Fruit fly (Drosophila melanogaster) whole organism, embryonic: ENCODE results near the gene pav.

Experiments used
- BtbVII ChIP-seq: fragments of 200-800 bp; sonication (Bioruptor generic); optimal IDR thresholded peaks from 3 replicates; lab custom pipeline; 2017; ENCODE audit warnings: missing biosample characterization, mild to moderate bottlenecking, missing genetic modification characterization
- CG10543 ChIP-seq: fragments of 200-800 bp; sonication (Bioruptor generic); optimal IDR thresholded peaks from 3 replicates; lab custom pipeline; 2017; ENCODE audit warnings: missing biosample characterization, mild to moderate bottlenecking, missing genetic modification characterization, moderate library complexity
- CG11085 ChIP-seq: fragments of 200-800 bp; sonication (Bioruptor generic); IDR thresholded peaks from 2 replicates; pipeline ENCODE4 v1.3.6; 2022; ENCODE audit warnings: missing biosample characterization, missing genetic modification characterization
- CG11398 ChIP-seq: fragments of 200-800 bp; sonication (Bioruptor generic); optimal IDR thresholded peaks from 2 replicates; lab custom pipeline; 2016; ENCODE audit warnings: missing biosample characterization, missing genetic modification characterization
- CG12769 ChIP-seq: fragments of 200-800 bp; sonication (Bioruptor generic); optimal IDR thresholded peaks from 2 replicates; lab custom pipeline; 2019; ENCODE audit warnings: missing biosample characterization, mild to moderate bottlenecking, missing genetic modification characterization, moderate library complexity
- CG14441 ChIP-seq: fragments of 200-800 bp; sonication (Bioruptor generic); IDR thresholded peaks from 2 replicates; pipeline ENCODE4 v1.3.6; 2022; ENCODE audit warnings: missing biosample characterization, missing genetic modification characterization
- CG15514 ChIP-seq: fragments of 200-800 bp; sonication (Bioruptor generic); optimal IDR thresholded peaks from 3 replicates; lab custom pipeline; 2017; ENCODE audit warnings: missing biosample characterization, missing genetic modification characterization, mild to moderate bottlenecking, moderate library complexity, missing genetic modification reagents
- CG16815 ChIP-seq: fragments of 200-800 bp; sonication (Bioruptor generic); optimal IDR thresholded peaks from 3 replicates; lab custom pipeline; 2017; ENCODE audit warnings: missing biosample characterization, mild to moderate bottlenecking, missing genetic modification characterization
- CG2678 ChIP-seq: fragments of 200-800 bp; sonication (Bioruptor generic); optimal IDR thresholded peaks from 3 replicates; lab custom pipeline; 2019; ENCODE audit warnings: missing biosample characterization, mild to moderate bottlenecking, missing genetic modification characterization, moderate library complexity
- CG3163 ChIP-seq: fragments of 200-800 bp; sonication (Bioruptor generic); optimal IDR thresholded peaks from 3 replicates; lab custom pipeline; 2016; ENCODE audit warnings: missing biosample characterization, missing genetic modification characterization
- CG32532 ChIP-seq: fragments of 200-800 bp; sonication (Bioruptor generic); IDR thresholded peaks from 2 replicates; pipeline ENCODE4 v1.3.6; 2022; ENCODE audit warnings: missing biosample characterization, missing genetic modification characterization
- CG4328 ChIP-seq: fragments of 200-800 bp; sonication (Bioruptor generic); optimal IDR thresholded peaks from 3 replicates; lab custom pipeline; 2017; ENCODE audit warnings: missing biosample characterization, missing genetic modification reagents, missing genetic modification characterization
- CG6683 ChIP-seq: fragments of 200-800 bp; sonication (Bioruptor generic); optimal IDR thresholded peaks from 2 replicates; lab custom pipeline; 2017; ENCODE audit warnings: missing biosample characterization, mild to moderate bottlenecking, missing genetic modification characterization, missing genetic modification reagents
- CG8290 ChIP-seq, 3 experiments: fragments of 200-800 bp; sonication (Bioruptor generic); optimal IDR thresholded peaks; 2 replicates each; lab custom pipeline; 2016 to 2019; ENCODE audit warnings: missing biosample characterization in 3 of 3, missing genetic modification characterization in 3 of 3, mild to moderate bottlenecking in 2 of 3, moderate library complexity in 1 of 3
- Camta ChIP-seq: fragments of 200-800 bp; sonication (Bioruptor generic); optimal IDR thresholded peaks from 2 replicates; lab custom pipeline; 2016; ENCODE audit warnings: missing biosample characterization, missing genetic modification characterization
- Dp ChIP-seq: fragments of 200-800 bp; sonication (Bioruptor generic); optimal IDR thresholded peaks from 2 replicates; lab custom pipeline; 2018; ENCODE audit warnings: missing biosample characterization, mild to moderate bottlenecking, missing genetic modification characterization, moderate library complexity
- HHEX ChIP-seq: fragments of 200-800 bp; sonication (Bioruptor generic); optimal IDR thresholded peaks from 3 replicates; lab custom pipeline; 2017; ENCODE audit warnings: missing biosample characterization, mild to moderate bottlenecking, missing genetic modification characterization, missing genetic modification reagents
- HmgZ ChIP-seq: fragments of 200-800 bp; sonication (Bioruptor generic); optimal IDR thresholded peaks from 2 replicates; lab custom pipeline; 2018; ENCODE audit warnings: missing biosample characterization, mild to moderate bottlenecking, missing genetic modification characterization
- Hr78 ChIP-seq, 2 experiments: fragments of 200-800 bp in 1 of 2; fragments of >200 bp in 1 of 2; sonication (Bioruptor generic) in 1 of 2; optimal IDR thresholded peaks; 2 replicates each; lab custom pipeline; 2017 to 2019; ENCODE audit warnings: missing biosample characterization in 2 of 2, missing genetic modification characterization in 2 of 2, mild to moderate bottlenecking in 1 of 2, moderate library complexity in 1 of 2
- Max ChIP-seq: fragments of 200-800 bp; sonication (Bioruptor generic); optimal IDR thresholded peaks from 2 replicates; lab custom pipeline; 2016; ENCODE audit warnings: missing biosample characterization, mild to moderate bottlenecking, missing genetic modification characterization
- Med ChIP-seq: fragments of 200-800 bp; sonication (Bioruptor generic); peaks from one replicate; lab custom pipeline; 2016; ENCODE audit warnings: missing biosample characterization, missing genetic modification characterization, mild to moderate bottlenecking, inconsistent platforms, moderate library complexity
- Meics ChIP-seq: fragments of 200-800 bp; sonication (Bioruptor generic); optimal IDR thresholded peaks from 2 replicates; lab custom pipeline; 2017; ENCODE audit warnings: missing biosample characterization, mild to moderate bottlenecking, missing genetic modification characterization
- NC2β ChIP-seq: fragments of 200-800 bp; sonication (Bioruptor generic); optimal IDR thresholded peaks from 2 replicates; lab custom pipeline; 2016; ENCODE audit warnings: missing biosample characterization, missing genetic modification characterization
- NfI ChIP-seq: fragments of 200-800 bp; sonication (Bioruptor generic); optimal IDR thresholded peaks from 3 replicates; lab custom pipeline; 2018; ENCODE audit warnings: missing biosample characterization, mild to moderate bottlenecking, missing genetic modification characterization, moderate library complexity
- Ptx1 ChIP-seq: fragments of 200-800 bp; sonication (Bioruptor generic); IDR thresholded peaks from 2 replicates; pipeline ENCODE4 v1.3.6; 2022; ENCODE audit warnings: missing biosample characterization, missing genetic modification characterization
- Stat92E ChIP-seq, 3 experiments: fragments of >200 bp in 2 of 3; fragments of 200-800 bp in 1 of 3; sonication (Bioruptor generic) in 1 of 3; optimal IDR thresholded peaks; 2 replicates each; lab custom pipeline; 2017 to 2019; ENCODE audit warnings: missing biosample characterization in 3 of 3, missing genetic modification characterization in 3 of 3, mild to moderate bottlenecking in 1 of 3, moderate library complexity in 1 of 3
- chinmo ChIP-seq: fragments of 200-800 bp; sonication (Bioruptor generic); IDR thresholded peaks from 4 replicates; pipeline ENCODE4 v1.3.6; 2022; ENCODE audit warnings: missing biosample characterization, missing genetic modification characterization; ENCODE audit not compliant: partially characterized antibody
- chn ChIP-seq: fragments of 200-800 bp; sonication (Bioruptor generic); optimal IDR thresholded peaks from 2 replicates; lab custom pipeline; 2016; ENCODE audit warnings: missing biosample characterization, missing genetic modification characterization
- crol ChIP-seq: fragments of 200-800 bp; sonication (Bioruptor generic); IDR thresholded peaks from 2 replicates; pipeline ENCODE4 v1.3.6; 2022; ENCODE audit warnings: missing biosample characterization, missing genetic modification characterization
- da ChIP-seq: fragments of 200-800 bp; sonication (Bioruptor generic); optimal IDR thresholded peaks from 2 replicates; lab custom pipeline; 2016; ENCODE audit warnings: missing biosample characterization, missing genetic modification characterization
- gem ChIP-seq: fragments of 200-800 bp; sonication (Bioruptor generic); optimal IDR thresholded peaks from 2 replicates; lab custom pipeline; 2019; ENCODE audit warnings: missing biosample characterization, mild to moderate bottlenecking, missing genetic modification characterization, moderate library complexity
- gsb ChIP-seq: fragments of 200-800 bp; sonication (Bioruptor generic); IDR thresholded peaks from 2 replicates; pipeline ENCODE4 v1.3.6; 2022; ENCODE audit warnings: missing biosample characterization, missing genetic modification characterization
- kay ChIP-seq: fragments of 200-800 bp; sonication (Bioruptor generic); optimal IDR thresholded peaks from 2 replicates; lab custom pipeline; 2016; ENCODE audit warnings: missing biosample characterization, missing genetic modification characterization
- mirr ChIP-seq: fragments of 200-800 bp; sonication (Bioruptor generic); optimal IDR thresholded peaks from 3 replicates; lab custom pipeline; 2018; ENCODE audit warnings: missing biosample characterization, mild to moderate bottlenecking, missing genetic modification characterization
- nom ChIP-seq: fragments of 200-800 bp; sonication (Bioruptor generic); optimal IDR thresholded peaks from 2 replicates; lab custom pipeline; 2017; ENCODE audit warnings: missing biosample characterization, missing genetic modification characterization, mild to moderate bottlenecking, moderate library complexity, missing genetic modification reagents
- oc ChIP-seq: fragments of 200-800 bp; sonication (Bioruptor generic); optimal IDR thresholded peaks from 2 replicates; lab custom pipeline; 2018; ENCODE audit warnings: missing biosample characterization, mild to moderate bottlenecking, missing genetic modification characterization, moderate library complexity
- odd ChIP-seq: fragments of 200-800 bp; sonication (Bioruptor generic); optimal IDR thresholded peaks from 2 replicates; lab custom pipeline; 2017; ENCODE audit warnings: missing biosample characterization, mild to moderate bottlenecking, missing genetic modification characterization
- otp ChIP-seq: fragments of 200-800 bp; sonication (Bioruptor generic); IDR thresholded peaks from 3 replicates; pipeline ENCODE4, ENCODE4 v1.3.6; 2022; ENCODE audit warnings: missing biosample characterization, missing genetic modification characterization
- rib ChIP-seq: fragments of 200-800 bp; sonication (Bioruptor generic); IDR thresholded peaks from 2 replicates; pipeline ENCODE4 v1.3.6; 2022; ENCODE audit warnings: missing biosample characterization, missing genetic modification characterization
- schlank ChIP-seq: fragments of 200-800 bp; sonication (Bioruptor generic); optimal IDR thresholded peaks from 2 replicates; lab custom pipeline; 2018; ENCODE audit warnings: missing biosample characterization, mild to moderate bottlenecking, missing genetic modification characterization
- sd ChIP-seq: fragments of 200-800 bp; sonication (Bioruptor generic); optimal IDR thresholded peaks from 3 replicates; lab custom pipeline; 2018; ENCODE audit warnings: missing biosample characterization, mild to moderate bottlenecking, missing genetic modification characterization, moderate library complexity
- so ChIP-seq: fragments of 200-800 bp; sonication (Bioruptor generic); IDR thresholded peaks from 3 replicates; pipeline ENCODE4 v1.3.6; 2022; ENCODE audit warnings: missing biosample characterization, missing genetic modification characterization
- ssp ChIP-seq: fragments of 200-800 bp; sonication (Bioruptor generic); IDR thresholded peaks from 2 replicates; pipeline ENCODE4 v1.3.6; 2022; ENCODE audit warnings: missing biosample characterization, missing genetic modification characterization
- sug ChIP-seq: fragments of 200-800 bp; optimal IDR thresholded peaks from 2 replicates; lab custom pipeline; 2019; ENCODE audit warnings: missing biosample characterization, mild to moderate bottlenecking, missing genetic modification characterization, moderate library complexity
- tap ChIP-seq: fragments of 200-800 bp; optimal IDR thresholded peaks from 3 replicates; lab custom pipeline; 2019; ENCODE audit warnings: missing biosample characterization, mild to moderate bottlenecking, missing genetic modification characterization, moderate library complexity
- ttk ChIP-seq: fragments of 200-800 bp; sonication (Bioruptor generic); IDR thresholded peaks from 2 replicates; pipeline ENCODE4 v2.1.2; 2022; ENCODE audit warnings: missing biosample characterization, missing genetic modification characterization

pav gene

dm6 chr3L:4220679-4221078 lies 21.9 kb upstream of the pav start (continued):
- TF ChIP-seq Med (GFP tag; lab: Kevin White, UChicago) = peak; percentile 37

dm6 chr3L:4221226-4221770 lies 21.2 kb upstream of the pav start:
- TF ChIP-seq gsb = no peak
- peak; percentile 89 for TF ChIP-seq mirr
- no peak for TF ChIP-seq Dp (GFP tag; lab: Kevin White, UChicago)
- TF ChIP-seq CG3163 = no peak
- no peak for TF ChIP-seq NC2β (GFP tag; lab: Kevin White, UChicago)
- no peak for TF ChIP-seq Camta (GFP tag; lab: Kevin White, UChicago)
- peak; percentile 18 for TF ChIP-seq gem (tag; lab: Kevin White, UChicago)
- peak; percentile 96 for TF ChIP-seq chinmo (GFP tag; lab: Robert Waterston, UW)
- peak; percentile 99 for TF ChIP-seq crol
- peak; percentile 31 for TF ChIP-seq CG2678 (tag; lab: Kevin White, UChicago)
- 0 out of 2 replicates have a peak, but pooled peaks have one; percentile 26 for TF ChIP-seq ttk (GFP tag; lab: Robert Waterston, UW)
- no peak for TF ChIP-seq CG6683 (GFP tag; lab: Kevin White, UChicago)
- peak; percentile 95 for TF ChIP-seq CG12769 (tag; lab: Kevin White, UChicago)
- TF ChIP-seq CG8290 (GFP tag; optimal IDR thresholded peaks at IDR 0.05; lab: Kevin White, UChicago) = no peak
- peak in 1 of 2 experiments; percentile 86 for TF ChIP-seq CG8290 (tag; optimal IDR thresholded peaks at IDR 0.05; lab: Kevin White, UChicago)
- TF ChIP-seq kay (GFP tag; lab: Kevin White, UChicago) = peak; percentile 52
- TF ChIP-seq sug (tag; lab: Kevin White, UChicago) = peak; percentile 95
- peak; percentile 99 for TF ChIP-seq sd (tag; lab: Kevin White, UChicago)
- peak; percentile 35 for TF ChIP-seq BtbVII (GFP tag; lab: Kevin White, UChicago)
- no peak for TF ChIP-seq da (GFP tag; lab: Kevin White, UChicago)
- TF ChIP-seq CG32532 (GFP tag; lab: Robert Waterston, UW) = peak; percentile 54; the same call in 1 of the 2 replicates
- TF ChIP-seq odd (GFP tag; lab: Kevin White, UChicago) = peak; percentile 0
- TF ChIP-seq CG11398 (GFP tag; lab: Kevin White, UChicago) = no peak
- TF ChIP-seq NfI = peak; percentile 34
- TF ChIP-seq CG4328 (GFP tag; lab: Kevin White, UChicago) = peak; percentile 45
- TF ChIP-seq HHEX (GFP tag; lab: Kevin White, UChicago) = peak; percentile 4
- TF ChIP-seq Max (GFP tag; lab: Kevin White, UChicago) = no peak
- peak; percentile 2 for TF ChIP-seq oc (tag; lab: Kevin White, UChicago)
- TF ChIP-seq schlank (tag; lab: Kevin White, UChicago) = peak; percentile 48
- TF ChIP-seq HmgZ (tag; lab: Kevin White, UChicago) = peak; percentile 64
- TF ChIP-seq tap (tag; lab: Kevin White, UChicago) = no peak
- peak; percentile 49; the same call in 1 of the 2 replicates for TF ChIP-seq rib (GFP tag; lab: Robert Waterston, UW)
- peak; percentile 19; the same call in 1 of the 2 replicates for TF ChIP-seq Ptx1 (GFP tag; lab: Robert Waterston, UW)
- TF ChIP-seq Meics (GFP tag; lab: Kevin White, UChicago) = peak; percentile 22
- peak in 1 of 3 experiments; percentile 10 for TF ChIP-seq Stat92E (GFP tag; optimal IDR thresholded peaks at IDR 0.05; lab: Kevin White, UChicago)
- TF ChIP-seq CG14441 (GFP tag; lab: Robert Waterston, UW) = peak; percentile 37; the same call in 1 of the 2 replicates
- peak; percentile 47 for TF ChIP-seq nom (GFP tag; lab: Kevin White, UChicago)
- TF ChIP-seq so = 0 out of 3 replicates have a peak, but pooled peaks have one; percentile 41
- TF ChIP-seq CG10543 (GFP tag; lab: Kevin White, UChicago) = peak; percentile 97
- TF ChIP-seq CG15514 (GFP tag; lab: Kevin White, UChicago) = peak; percentile 52
- TF ChIP-seq ssp (GFP tag; lab: Robert Waterston, UW) = no peak
- no peak for TF ChIP-seq CG16815 (GFP tag; lab: Kevin White, UChicago)
- no peak for TF ChIP-seq chn (GFP tag; lab: Kevin White, UChicago)
- TF ChIP-seq otp (GFP tag; lab: Robert Waterston, UW) = 0 out of 3 replicates have a peak, but pooled peaks have one; percentile 50
- no peak for TF ChIP-seq CG11085 (GFP tag; lab: Robert Waterston, UW)
- peak in 1 of 2 experiments; percentile 82 for TF ChIP-seq Hr78 (GFP tag; optimal IDR thresholded peaks at IDR 0.05; lab: Kevin White, UChicago)
